Worm (Caenorhabditis elegans) whole organism, late embryonic: Measurements from ENCODE around the gene R13H7.2.
A peak's percentile ranks its signal among the peaks of the same experiment; 100 is the strongest.

Experiments
- C08G9.2 ChIP-seq: sonication (generic microtip); optimal IDR thresholded peaks from 2 replicates; lab custom pipeline; 2016; ENCODE audit warnings: mild to moderate bottlenecking, missing genetic modification characterization, moderate library complexity, missing compliant biosample characterization
- F13H6.1 ChIP-seq: sonication (generic microtip); optimal IDR thresholded peaks from 2 replicates; lab custom pipeline; 2016; ENCODE audit warnings: missing genetic modification characterization, missing compliant biosample characterization
- K09A11.1 ChIP-seq: sonication (generic microtip); optimal IDR thresholded peaks from 2 replicates; lab custom pipeline; 2017; ENCODE audit warnings: antibody characterized with exemption, mild to moderate bottlenecking, missing genetic modification characterization, missing compliant biosample characterization; ENCODE audit not compliant: insufficient read depth
- T23F11.4 ChIP-seq: fragments of 200-800 bp; sonication (Bioruptor generic); optimal IDR thresholded peaks from 2 replicates; lab custom pipeline; 2018; ENCODE audit warnings: mild to moderate bottlenecking, missing genetic modification characterization, missing compliant biosample characterization
- ceh-14 ChIP-seq: sonication (generic microtip); optimal IDR thresholded peaks from 2 replicates; lab custom pipeline; 2016; ENCODE audit warnings: missing genotype, missing genetic modification characterization, missing compliant biosample characterization
- ceh-19 ChIP-seq: fragments of 200-800 bp; sonication (Bioruptor generic); optimal IDR thresholded peaks from 2 replicates; lab custom pipeline; 2018; ENCODE audit warnings: mild to moderate bottlenecking, missing genetic modification characterization, missing compliant biosample characterization
- ceh-24 ChIP-seq: sonication (generic microtip); optimal IDR thresholded peaks from 2 replicates; lab custom pipeline; 2016; ENCODE audit warnings: mild to moderate bottlenecking, missing genetic modification characterization, missing compliant biosample characterization
- ceh-31 ChIP-seq: sonication (generic microtip); optimal IDR thresholded peaks from 2 replicates; lab custom pipeline; 2016; ENCODE audit warnings: missing genetic modification characterization, missing compliant biosample characterization
- ceh-34 ChIP-seq: sonication (generic microtip); optimal IDR thresholded peaks from 2 replicates; lab custom pipeline; 2016; ENCODE audit warnings: mild to moderate bottlenecking, missing genetic modification characterization, missing compliant biosample characterization
- ceh-48 ChIP-seq: sonication (generic microtip); optimal IDR thresholded peaks from 2 replicates; lab custom pipeline; 2016; ENCODE audit warnings: missing genetic modification characterization, inconsistent platforms, missing compliant biosample characterization
- che-1 ChIP-seq: sonication (generic microtip); optimal IDR thresholded peaks from 2 replicates; lab custom pipeline; 2016; ENCODE audit warnings: mild to moderate bottlenecking, missing genetic modification characterization, missing compliant biosample characterization
- dmd-4 ChIP-seq: sonication (generic microtip); optimal IDR thresholded peaks from 2 replicates; lab custom pipeline; 2016; ENCODE audit warnings: borderline replicate concordance, missing genetic modification characterization, missing compliant biosample characterization
- dve-1 ChIP-seq: sonication (generic microtip); optimal IDR thresholded peaks from 2 replicates; lab custom pipeline; 2017; ENCODE audit warnings: antibody characterized with exemption, mild to moderate bottlenecking, missing genetic modification characterization, missing compliant biosample characterization
- ets-4 ChIP-seq: sonication (generic microtip); optimal IDR thresholded peaks from 2 replicates; lab custom pipeline; 2016; ENCODE audit warnings: missing genetic modification characterization, missing compliant biosample characterization
- fax-1 ChIP-seq: sonication (generic microtip); optimal IDR thresholded peaks from 2 replicates; lab custom pipeline; 2016; ENCODE audit warnings: missing genotype, missing genetic modification characterization, missing compliant biosample characterization
- fkh-10 ChIP-seq: fragments of 150-350 bp; optimal IDR thresholded peaks from 2 replicates; lab custom pipeline; 2014; ENCODE audit warnings: missing biosample characterization, missing genetic modification reagents, missing genetic modification characterization
- fkh-6 ChIP-seq: sonication (generic microtip); optimal IDR thresholded peaks from 2 replicates; lab custom pipeline; 2016; ENCODE audit warnings: missing genetic modification characterization, missing compliant biosample characterization
- gmeb-2 ChIP-seq: sonication (generic microtip); optimal IDR thresholded peaks from 2 replicates; lab custom pipeline; 2016; ENCODE audit warnings: missing genetic modification characterization, inconsistent platforms, missing compliant biosample characterization
- hlh-13 ChIP-seq: fragments of 200-800 bp; sonication (Bioruptor generic); optimal IDR thresholded peaks from 2 replicates; lab custom pipeline; 2018; ENCODE audit warnings: mild to moderate bottlenecking, missing genetic modification characterization, missing compliant biosample characterization
- hlh-15 ChIP-seq: sonication (generic microtip); optimal IDR thresholded peaks from 2 replicates; lab custom pipeline; 2016; ENCODE audit warnings: missing genetic modification characterization, missing compliant biosample characterization
- hlh-6 ChIP-seq: sonication (generic microtip); optimal IDR thresholded peaks from 2 replicates; lab custom pipeline; 2016; ENCODE audit warnings: missing genotype, missing genetic modification characterization, missing compliant biosample characterization
- lim-6 ChIP-seq: sonication (generic microtip); optimal IDR thresholded peaks from 2 replicates; lab custom pipeline; 2016; ENCODE audit warnings: missing genetic modification characterization, missing compliant biosample characterization
- lin-11 ChIP-seq: fragments of 200-800 bp; sonication (Bioruptor generic); optimal IDR thresholded peaks from 2 replicates; lab custom pipeline; 2018; ENCODE audit warnings: mild to moderate bottlenecking, missing genetic modification characterization, missing compliant biosample characterization
- madf-2 ChIP-seq: sonication (generic microtip); optimal IDR thresholded peaks from 2 replicates; lab custom pipeline; 2017; ENCODE audit warnings: missing genetic modification characterization, missing compliant biosample characterization
- mec-3 ChIP-seq: sonication (generic microtip); optimal IDR thresholded peaks from 2 replicates; lab custom pipeline; 2016; ENCODE audit warnings: borderline replicate concordance, missing genetic modification characterization, missing compliant biosample characterization
- nfya-1 ChIP-seq: sonication (generic microtip); optimal IDR thresholded peaks from 2 replicates; lab custom pipeline; 2017; ENCODE audit warnings: missing genetic modification characterization, mild to moderate bottlenecking, missing compliant biosample characterization, antibody characterized with exemption, moderate library complexity
- npax-4 ChIP-seq: sonication (generic microtip); optimal IDR thresholded peaks from 2 replicates; lab custom pipeline; 2016; ENCODE audit warnings: missing genetic modification characterization, missing compliant biosample characterization
- pag-3 ChIP-seq: sonication (generic microtip); optimal IDR thresholded peaks from 2 replicates; lab custom pipeline; 2016; ENCODE audit warnings: missing compliant biosample characterization, missing genetic modification characterization, borderline replicate concordance
- pat-9 ChIP-seq: fragments of 200-800 bp; sonication (Bioruptor generic); optimal IDR thresholded peaks from 2 replicates; lab custom pipeline; 2018; ENCODE audit warnings: mild to moderate bottlenecking, missing genetic modification characterization, moderate library complexity, missing compliant biosample characterization
- pax-1 ChIP-seq: fragments of 150-350 bp; optimal IDR thresholded peaks from 2 replicates; lab custom pipeline; 2014; ENCODE audit warnings: missing biosample characterization, missing genetic modification characterization
- pqm-1 ChIP-seq: sonication (generic microtip); optimal IDR thresholded peaks from 2 replicates; lab custom pipeline; 2016; ENCODE audit warnings: missing genetic modification characterization, missing compliant biosample characterization
- ref-2 ChIP-seq: sonication (generic microtip); optimal IDR thresholded peaks from 2 replicates; lab custom pipeline; 2016; ENCODE audit warnings: missing genetic modification characterization, missing compliant biosample characterization
- rnt-1 ChIP-seq: sonication (generic microtip); optimal IDR thresholded peaks from 2 replicates; lab custom pipeline; 2016; ENCODE audit warnings: missing genetic modification characterization, missing compliant biosample characterization
- sdc-2 ChIP-seq: sonication (generic microtip); optimal IDR thresholded peaks from 2 replicates; lab custom pipeline; 2016; ENCODE audit warnings: missing genotype, missing genetic modification characterization, missing compliant biosample characterization
- sox-2 ChIP-seq: fragments of 200-800 bp; sonication (Bioruptor generic); IDR thresholded peaks from 2 replicates; pipeline ENCODE4 v1.3.6; 2022; ENCODE audit warnings: missing genetic modification reagents, missing genetic modification characterization, missing compliant biosample characterization
- syd-9 ChIP-seq: sonication (generic microtip); optimal IDR thresholded peaks from 2 replicates; lab custom pipeline; 2016; ENCODE audit warnings: mild to moderate bottlenecking, missing genetic modification characterization, moderate library complexity, missing compliant biosample characterization
- tbx-2 ChIP-seq: sonication (generic microtip); optimal IDR thresholded peaks from 2 replicates; lab custom pipeline; 2016; ENCODE audit warnings: missing genetic modification characterization, missing compliant biosample characterization
- tbx-7 ChIP-seq: sonication (generic microtip); optimal IDR thresholded peaks from 2 replicates; lab custom pipeline; 2016; ENCODE audit warnings: missing genotype, missing genetic modification characterization, missing compliant biosample characterization
- unc-3 ChIP-seq, 2 experiments: fragments of 200-800 bp in 1 of 2; sonication (Bioruptor generic) in 1 of 2; sonication (generic microtip) in 1 of 2; conservative IDR thresholded peaks in 1 of 2; optimal IDR thresholded peaks in 1 of 2; 2 replicates each; pipeline versions ENCODE4 v1.3.6 to Lab custom; 2016 to 2022; ENCODE audit warnings: missing compliant biosample characterization in 2 of 2, missing genetic modification characterization in 2 of 2, missing genetic modification reagents in 1 of 2
- unc-42 ChIP-seq: sonication (generic microtip); optimal IDR thresholded peaks from 2 replicates; lab custom pipeline; 2016; ENCODE audit warnings: missing genotype, missing genetic modification characterization, missing compliant biosample characterization
- unc-55 ChIP-seq: sonication (generic microtip); optimal IDR thresholded peaks from 2 replicates; lab custom pipeline; 2017; ENCODE audit warnings: missing biosample characterization, missing genetic modification reagents, missing genetic modification characterization
- ztf-16 ChIP-seq: sonication (generic microtip); optimal IDR thresholded peaks from 2 replicates; lab custom pipeline; 2017; ENCODE audit warnings: missing genetic modification characterization, missing compliant biosample characterization

Gene R13H7.2

DNA sequence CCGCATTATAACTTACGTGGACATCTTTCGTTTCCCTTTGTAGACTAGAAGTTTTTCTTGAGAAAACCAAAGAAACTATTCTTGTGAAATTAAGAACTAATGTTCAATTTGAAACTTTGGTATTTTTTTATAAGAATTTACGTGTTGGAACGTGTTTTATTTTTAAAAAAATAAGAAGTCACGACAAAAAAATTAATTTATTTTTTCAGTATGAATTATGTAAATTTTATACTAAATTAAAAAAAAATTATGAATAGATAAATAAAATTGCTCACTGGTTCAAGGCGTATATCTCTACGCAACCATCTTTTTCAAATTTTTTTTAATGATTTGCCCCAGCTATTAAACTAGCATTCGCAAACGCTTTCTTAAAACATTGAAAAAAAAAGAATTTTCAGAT is 41.6 kb downstream of the R13H7.2 start, which contains the start of gene C17H12.5:
C17H12.5 (minus strand) TSS at position 101 of the 400 bp plus-strand sequence.
- no peak for TF ChIP-seq pat-9
- no peak for TF ChIP-seq unc-55 (GFP tag; lab: Kevin White, UChicago)
- TF ChIP-seq pag-3: no peak
- TF ChIP-seq rnt-1 (tag; lab: Kevin White, UChicago): no peak
- no peak for TF ChIP-seq ref-2 (tag; lab: Kevin White, UChicago)
- no peak for TF ChIP-seq npax-4 (tag; lab: Kevin White, UChicago)
- TF ChIP-seq sdc-2: no peak
- no peak for TF ChIP-seq C08G9.2 (tag; lab: Kevin White, UChicago)
- TF ChIP-seq F13H6.1 (tag; lab: Kevin White, UChicago): no peak
- no peak for TF ChIP-seq fkh-6 (tag; lab: Kevin White, UChicago)
- TF ChIP-seq dmd-4 (tag; lab: Kevin White, UChicago): no peak
- TF ChIP-seq mec-3: no peak
- no peak for TF ChIP-seq tbx-7 (tag; lab: Kevin White, UChicago)
- TF ChIP-seq fax-1 (tag; lab: Kevin White, UChicago): no peak
- TF ChIP-seq ceh-48 (tag; lab: Kevin White, UChicago): no peak

ce11 chrIV:6811808-6812207 is 47.4 kb downstream of the R13H7.2 start, which contains the start of gene ceh-48:
ceh-48 (plus strand) TSS chrIV:6812108.
- no peak for TF ChIP-seq npax-4 (tag; lab: Kevin White, UChicago)
- TF ChIP-seq syd-9: no peak
- no peak for TF ChIP-seq ceh-14 (tag; lab: Kevin White, UChicago)
- TF ChIP-seq T23F11.4: no peak
- no peak for TF ChIP-seq ets-4 (tag; lab: Kevin White, UChicago)
- no peak for TF ChIP-seq C08G9.2 (tag; lab: Kevin White, UChicago)
- no peak for TF ChIP-seq sox-2
- no peak for TF ChIP-seq madf-2 (tag; lab: Kevin White, UChicago)
- no peak for TF ChIP-seq fax-1 (tag; lab: Kevin White, UChicago)
- no peak for TF ChIP-seq che-1 (tag; lab: Kevin White, UChicago)
- no peak for TF ChIP-seq F13H6.1 (tag; lab: Kevin White, UChicago)
- no peak for TF ChIP-seq gmeb-2 (tag; lab: Kevin White, UChicago)
- TF ChIP-seq hlh-13 (GFP tag; lab: Kevin White, UChicago): no peak
- no peak for TF ChIP-seq lin-11 (tag; lab: Kevin White, UChicago)
- no peak for TF ChIP-seq hlh-15 (tag; lab: Kevin White, UChicago)
- TF ChIP-seq lim-6 (tag; lab: Kevin White, UChicago): no peak
- TF ChIP-seq unc-55 (GFP tag; lab: Kevin White, UChicago): no peak
- TF ChIP-seq dve-1 (tag; lab: Kevin White, UChicago): no peak

- TF ChIP-seq ceh-19: peak; percentile 75
- no peak for TF ChIP-seq pax-1 (tag; lab: Kevin White, UChicago)
- no peak for TF ChIP-seq K09A11.1 (tag; lab: Kevin White, UChicago)
- TF ChIP-seq ceh-34 (tag; lab: Kevin White, UChicago): peak; percentile 82
- peak; percentile 29 for TF ChIP-seq ceh-14 (tag; lab: Kevin White, UChicago)
- TF ChIP-seq nfya-1: peak; percentile 70
- TF ChIP-seq madf-2 (tag; lab: Kevin White, UChicago): no peak
- TF ChIP-seq hlh-6 (tag; lab: Kevin White, UChicago): no peak
- peak; percentile 54 for TF ChIP-seq tbx-2
- peak; percentile 52 for TF ChIP-seq syd-9
- TF ChIP-seq fkh-10 (GFP tag; lab: Kevin White, UChicago): peak; percentile 26
- no peak for TF ChIP-seq ceh-24 (tag; lab: Kevin White, UChicago)
- TF ChIP-seq ceh-48 (tag; lab: Kevin White, UChicago): no peak
- TF ChIP-seq pqm-1 (tag; lab: Kevin White, UChicago): no peak
- TF ChIP-seq C08G9.2 (tag; lab: Kevin White, UChicago): peak; percentile 3
- peak; percentile 68 for TF ChIP-seq ref-2 (tag; lab: Kevin White, UChicago)
- TF ChIP-seq ztf-16 (tag; lab: Kevin White, UChicago): no peak
- TF ChIP-seq unc-42 (tag; lab: Kevin White, UChicago): peak; percentile 59
- no peak for TF ChIP-seq unc-3 (GFP tag; conservative IDR thresholded peaks at IDR 0.05; lab: Robert Waterston, UW)
- TF ChIP-seq unc-3 (tag; optimal IDR thresholded peaks at IDR 0.05; lab: Kevin White, UChicago): no peak
- no peak for TF ChIP-seq mec-3
- no peak for TF ChIP-seq fax-1 (tag; lab: Kevin White, UChicago)
- TF ChIP-seq che-1 (tag; lab: Kevin White, UChicago): no peak
- peak; percentile 86 for TF ChIP-seq ceh-31 (tag; lab: Kevin White, UChicago)
- TF ChIP-seq sdc-2: peak; percentile 42
Measured at ce11 chrIV:6809756-6810155, 49.4 kb downstream of the R13H7.2 start.
